Worm (Caenorhabditis elegans): Measurements from ENCODE around the gene fbxc-44.

DNA sequence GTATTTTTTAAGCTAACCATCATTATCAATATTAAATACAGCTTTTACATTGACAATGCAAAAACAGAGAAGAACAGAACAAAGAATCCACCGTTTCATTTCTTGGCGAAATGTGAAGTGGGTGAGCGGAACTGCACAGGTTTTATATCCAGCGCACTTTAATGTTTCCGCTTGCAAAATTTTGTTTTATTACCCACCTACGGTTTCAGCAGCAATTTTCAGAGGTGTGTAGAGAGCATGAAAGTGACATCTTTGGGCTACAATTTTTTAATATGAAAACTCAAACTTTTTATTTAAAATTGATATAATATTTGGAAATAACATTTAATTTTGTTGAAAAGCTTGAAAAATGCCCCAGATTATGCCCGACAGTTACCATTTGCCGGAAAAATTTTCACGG, 21.1 kb upstream of the fbxc-44 start, which contains the start of gene clec-135:
- TF ChIP-seq ceh-36 (tag; optimal IDR thresholded peaks at IDR 0.05) (no peak), hmbx-1 (tag; optimal IDR thresholded peaks at IDR 0.05) (no peak), ama-1 (optimal IDR thresholded peaks at IDR 0.05) (no peak)

Data from whole organism, early embryonic.